Fruit fly (Drosophila melanogaster) whole organism, embryonic: Measurements from ENCODE around the gene Atg5.

Source experiments
- Blimp-1 ChIP-seq: fragments of 200-800 bp; sonication (Bioruptor generic); optimal IDR thresholded peaks from 3 replicates; lab custom pipeline; 2018; ENCODE audit warnings: missing biosample characterization, missing genetic modification characterization, mild to moderate bottlenecking, moderate library complexity, missing genetic modification reagents
- BtbVII ChIP-seq: fragments of 200-800 bp; sonication (Bioruptor generic); optimal IDR thresholded peaks from 3 replicates; lab custom pipeline; 2017; ENCODE audit warnings: missing biosample characterization, mild to moderate bottlenecking, missing genetic modification characterization
- Bteb2 ChIP-seq: fragments of 200-800 bp; sonication (Bioruptor generic); optimal IDR thresholded peaks from 2 replicates; lab custom pipeline; 2016; ENCODE audit warnings: missing biosample characterization, missing genetic modification characterization
- CG11504 ChIP-seq: fragments of 200-800 bp; sonication (Bioruptor generic); optimal IDR thresholded peaks from 3 replicates; lab custom pipeline; 2019; ENCODE audit warnings: missing biosample characterization, mild to moderate bottlenecking, missing genetic modification characterization, moderate library complexity
- CG12104 ChIP-seq: fragments of 200-800 bp; sonication (Bioruptor generic); optimal IDR thresholded peaks from 3 replicates; lab custom pipeline; 2016; ENCODE audit warnings: missing biosample characterization, missing genetic modification characterization
- CG1233 ChIP-seq: fragments of 200-800 bp; sonication (Bioruptor generic); optimal IDR thresholded peaks from 4 replicates; lab custom pipeline; 2018; ENCODE audit warnings: missing biosample characterization, mild to moderate bottlenecking, missing genetic modification characterization
- CG12744 ChIP-seq: fragments of 200-800 bp; sonication (Bioruptor generic); optimal IDR thresholded peaks from 2 replicates; lab custom pipeline; 2016; ENCODE audit warnings: missing biosample characterization, missing genetic modification characterization
- CG12769 ChIP-seq: fragments of 200-800 bp; sonication (Bioruptor generic); optimal IDR thresholded peaks from 2 replicates; lab custom pipeline; 2019; ENCODE audit warnings: missing biosample characterization, mild to moderate bottlenecking, missing genetic modification characterization, moderate library complexity
- CG13775 ChIP-seq: fragments of 200-800 bp; sonication (Bioruptor generic); optimal IDR thresholded peaks from 3 replicates; lab custom pipeline; 2017; ENCODE audit warnings: missing biosample characterization, mild to moderate bottlenecking, missing genetic modification characterization
- CG15696 ChIP-seq: fragments of 200-800 bp; sonication (Bioruptor generic); optimal IDR thresholded peaks from 2 replicates; lab custom pipeline; 2019; ENCODE audit warnings: missing biosample characterization, mild to moderate bottlenecking, missing genetic modification characterization, moderate library complexity
- CG1603 ChIP-seq: fragments of 200-800 bp; sonication (Bioruptor generic); optimal IDR thresholded peaks from 2 replicates; lab custom pipeline; 2019; ENCODE audit warnings: missing biosample characterization, mild to moderate bottlenecking, missing genetic modification characterization, moderate library complexity
- CG16813 ChIP-seq: fragments of 200-800 bp; sonication (Bioruptor generic); IDR thresholded peaks from 3 replicates; pipeline ENCODE4 v1.3.6; 2022; ENCODE audit warnings: missing biosample characterization, missing genetic modification characterization; ENCODE audit not compliant: partially characterized antibody
- CG17328 ChIP-seq: fragments of 200-800 bp; sonication (Bioruptor generic); IDR thresholded peaks from 2 replicates; pipeline ENCODE4 v1.3.6; 2022; ENCODE audit warnings: missing biosample characterization, missing genetic modification characterization
- CG18764 ChIP-seq: fragments of 200-800 bp; sonication (Bioruptor generic); optimal IDR thresholded peaks from 3 replicates; lab custom pipeline; 2016; ENCODE audit warnings: missing biosample characterization, missing genetic modification characterization
- CG30403 ChIP-seq: fragments of 200-800 bp; sonication (Bioruptor generic); optimal IDR thresholded peaks from 3 replicates; lab custom pipeline; 2016; ENCODE audit warnings: missing biosample characterization, missing genetic modification characterization
- CG32772 ChIP-seq: fragments of 200-800 bp; sonication (Bioruptor generic); IDR thresholded peaks from 2 replicates; pipeline ENCODE4 v1.3.6; 2022; ENCODE audit warnings: missing biosample characterization, missing genetic modification characterization
- CG8281 ChIP-seq: fragments of 200-800 bp; sonication (Bioruptor generic); optimal IDR thresholded peaks from 2 replicates; lab custom pipeline; 2018; ENCODE audit warnings: missing biosample characterization, mild to moderate bottlenecking, missing genetic modification characterization, moderate library complexity
- CG9817 ChIP-seq: fragments of 200-800 bp; sonication (Bioruptor generic); optimal IDR thresholded peaks from 2 replicates; lab custom pipeline; 2018; ENCODE audit warnings: missing biosample characterization, mild to moderate bottlenecking, missing genetic modification characterization, moderate library complexity
- Chrac-16 ChIP-seq: fragments of 200-800 bp; sonication (Bioruptor generic); optimal IDR thresholded peaks from 3 replicates; lab custom pipeline; 2016; ENCODE audit warnings: missing biosample characterization, missing genetic modification characterization
- D ChIP-seq, 2 experiments: fragments of 200-800 bp in 1 of 2; fragments of >200 bp in 1 of 2; sonication (Bioruptor generic) in 1 of 2; optimal IDR thresholded peaks; 2 replicates in 1 of 2; 3 replicates in 1 of 2; lab custom pipeline; 2017; ENCODE audit warnings: mild to moderate bottlenecking in 1 of 2, missing biosample characterization in 1 of 2, missing genetic modification characterization in 1 of 2, missing genetic modification reagents in 1 of 2
- Deaf1 ChIP-seq: fragments of 200-800 bp; optimal IDR thresholded peaks from 3 replicates; lab custom pipeline; 2019; ENCODE audit warnings: missing biosample characterization, mild to moderate bottlenecking, missing genetic modification characterization, moderate library complexity
- Dfd ChIP-seq, 2 experiments: fragments of >200 bp; optimal IDR thresholded peaks; 2 replicates each; lab custom pipeline; 2017; ENCODE audit warnings: missing biosample characterization in 2 of 2, missing genetic modification characterization in 2 of 2
- Gug ChIP-seq: fragments of 200-800 bp; sonication (Bioruptor generic); IDR thresholded peaks from 4 replicates; pipeline ENCODE4 v1.3.6; 2022; ENCODE audit warnings: missing biosample characterization, missing genetic modification characterization
- H15 ChIP-seq: fragments of 200-800 bp; sonication (Bioruptor generic); IDR thresholded peaks from 3 replicates; pipeline ENCODE4 v1.3.6; 2022; ENCODE audit warnings: missing biosample characterization, missing genetic modification characterization
- Hr39 ChIP-seq: fragments of >200 bp; optimal IDR thresholded peaks from 2 replicates; lab custom pipeline; 2017
- Lim3 ChIP-seq: fragments of 200-800 bp; sonication (Bioruptor generic); IDR thresholded peaks from 2 replicates; pipeline ENCODE4 v1.3.6; 2022; ENCODE audit warnings: missing biosample characterization, missing genetic modification characterization
- NC2β ChIP-seq: fragments of 200-800 bp; sonication (Bioruptor generic); optimal IDR thresholded peaks from 2 replicates; lab custom pipeline; 2016; ENCODE audit warnings: missing biosample characterization, missing genetic modification characterization
- Oaz ChIP-seq: fragments of 200-800 bp; sonication (Bioruptor generic); IDR thresholded peaks from 2 replicates; pipeline ENCODE4 v1.3.6; 2022; ENCODE audit warnings: missing biosample characterization, missing genetic modification characterization
- Sry-β ChIP-seq: fragments of 200-800 bp; sonication (Bioruptor generic); optimal IDR thresholded peaks from 2 replicates; lab custom pipeline; 2018; ENCODE audit warnings: missing biosample characterization, mild to moderate bottlenecking, missing genetic modification characterization, moderate library complexity
- ab ChIP-seq: fragments of 200-800 bp; sonication (Bioruptor generic); optimal IDR thresholded peaks from 2 replicates; lab custom pipeline; 2016; ENCODE audit warnings: missing biosample characterization, missing genetic modification characterization
- btn ChIP-seq: fragments of 200-800 bp; sonication (Bioruptor generic); optimal IDR thresholded peaks from 2 replicates; lab custom pipeline; 2016; ENCODE audit warnings: missing biosample characterization, missing genetic modification characterization
- caup ChIP-seq: fragments of 200-800 bp; sonication (Bioruptor generic); optimal IDR thresholded peaks from 3 replicates; lab custom pipeline; 2017; ENCODE audit warnings: missing biosample characterization, mild to moderate bottlenecking, missing genetic modification characterization, moderate library complexity; ENCODE audit not compliant: severe bottlenecking
- cg ChIP-seq: fragments of 200-800 bp; sonication (Bioruptor generic); optimal IDR thresholded peaks from 3 replicates; lab custom pipeline; 2019; ENCODE audit warnings: missing biosample characterization, mild to moderate bottlenecking, missing genetic modification characterization, moderate library complexity
- dm ChIP-seq: fragments of 200-800 bp; sonication (Bioruptor generic); optimal IDR thresholded peaks from 3 replicates; lab custom pipeline; 2016; ENCODE audit warnings: missing biosample characterization, missing genetic modification characterization
- eyg ChIP-seq: fragments of 200-800 bp; sonication (Bioruptor generic); optimal IDR thresholded peaks from 3 replicates; lab custom pipeline; 2016; ENCODE audit warnings: missing biosample characterization, missing genetic modification characterization
- fd64A ChIP-seq: fragments of 200-800 bp; sonication (Bioruptor generic); optimal IDR thresholded peaks from 3 replicates; lab custom pipeline; 2018; ENCODE audit warnings: missing biosample characterization, mild to moderate bottlenecking, missing genetic modification characterization
- gce ChIP-seq: fragments of 200-800 bp; sonication (Bioruptor generic); IDR thresholded peaks from 3 replicates; pipeline ENCODE4 v1.3.6; 2022; ENCODE audit warnings: missing biosample characterization, missing genetic modification characterization
- ham ChIP-seq: fragments of 200-800 bp; sonication (Bioruptor generic); IDR thresholded peaks from 2 replicates; pipeline ENCODE4 v1.3.6; 2022; ENCODE audit warnings: missing biosample characterization, missing genetic modification characterization
- kah ChIP-seq: fragments of 200-800 bp; sonication (Bioruptor generic); optimal IDR thresholded peaks from 2 replicates; lab custom pipeline; 2018; ENCODE audit warnings: missing biosample characterization, mild to moderate bottlenecking, missing genetic modification characterization
- kay ChIP-seq: fragments of 200-800 bp; sonication (Bioruptor generic); optimal IDR thresholded peaks from 2 replicates; lab custom pipeline; 2016; ENCODE audit warnings: missing biosample characterization, missing genetic modification characterization
- kni ChIP-seq: fragments of 200-800 bp; sonication (Bioruptor generic); optimal IDR thresholded peaks from 3 replicates; lab custom pipeline; 2017; ENCODE audit warnings: mild to moderate bottlenecking, missing biosample characterization, missing genetic modification reagents, missing genetic modification characterization
- odd ChIP-seq: fragments of 200-800 bp; sonication (Bioruptor generic); optimal IDR thresholded peaks from 2 replicates; lab custom pipeline; 2017; ENCODE audit warnings: missing biosample characterization, mild to moderate bottlenecking, missing genetic modification characterization
- org-1 ChIP-seq: fragments of 200-800 bp; sonication (Bioruptor generic); optimal IDR thresholded peaks from 2 replicates; lab custom pipeline; 2017; ENCODE audit warnings: missing biosample characterization, missing genetic modification characterization
- pita ChIP-seq: fragments of 200-800 bp; sonication (Bioruptor generic); optimal IDR thresholded peaks from 2 replicates; lab custom pipeline; 2017; ENCODE audit warnings: missing biosample characterization, mild to moderate bottlenecking, missing genetic modification characterization
- scrt ChIP-seq: fragments of 200-800 bp; sonication (Bioruptor generic); optimal IDR thresholded peaks from 2 replicates; lab custom pipeline; 2018; ENCODE audit warnings: missing biosample characterization, mild to moderate bottlenecking, missing genetic modification characterization, moderate library complexity
- sna ChIP-seq: fragments of 200-800 bp; sonication (Bioruptor generic); IDR thresholded peaks from 2 replicates; pipeline ENCODE4 v1.3.6; 2022; ENCODE audit warnings: missing biosample characterization, missing genetic modification characterization; ENCODE audit not compliant: partially characterized antibody
- sob ChIP-seq: fragments of 200-800 bp; sonication (Bioruptor generic); IDR thresholded peaks from 2 replicates; pipeline ENCODE4 v1.3.6; 2022; ENCODE audit warnings: missing biosample characterization, missing genetic modification characterization
- tna ChIP-seq: fragments of 200-800 bp; sonication (Bioruptor generic); IDR thresholded peaks from 2 replicates; pipeline ENCODE4 v1.3.6; 2022; ENCODE audit warnings: missing biosample characterization, missing genetic modification characterization; ENCODE audit not compliant: partially characterized antibody

The Atg5 gene

dm6 chrX:7336121-7336961 lies 12.8 kb upstream of the Atg5 start (continued):
- TF ChIP-seq eyg (GFP tag; lab: Kevin White, UChicago) (peak; percentile 68), H15 (GFP tag; lab: Robert Waterston, UW) (peak; percentile 83), odd (GFP tag; lab: Kevin White, UChicago) (peak; percentile 81), fd64A (GFP tag; lab: Kevin White, UChicago) (peak; percentile 86), CG12769 (peak; percentile 92), CG1603 (tag; lab: Kevin White, UChicago) (peak; percentile 98), CG16813 (no peak), Gug (GFP tag; lab: Robert Waterston, UW) (peak; percentile 81), gce (GFP tag; lab: Robert Waterston, UW) (peak; percentile 81; the same call in 2 of the 3 replicates), caup (GFP tag; lab: Kevin White, UChicago) (peak; percentile 77), CG13775 (GFP tag; lab: Kevin White, UChicago) (peak; percentile 82), ham (GFP tag; lab: Robert Waterston, UW) (no peak), kay (GFP tag; lab: Kevin White, UChicago) (peak; percentile 81), Deaf1 (tag; lab: Kevin White, UChicago) (peak; percentile 67), CG9817 (tag; lab: Kevin White, UChicago) (peak; percentile 81), Oaz (GFP tag; lab: Robert Waterston, UW) (peak; percentile 56), Blimp-1 (GFP tag; lab: Kevin White, UChicago) (peak; percentile 92), CG8281 (peak; percentile 72), CG12744 (GFP tag; lab: Kevin White, UChicago) (peak; percentile 79), CG1233 (GFP tag; lab: Kevin White, UChicago) (peak; percentile 92), sna (GFP tag; lab: Robert Waterston, UW) (no peak), kni (GFP tag; lab: Kevin White, UChicago) (no peak), scrt (GFP tag; lab: Kevin White, UChicago) (peak; percentile 83), CG17328 (GFP tag; lab: Robert Waterston, UW) (peak; percentile 91), CG12104 (GFP tag; lab: Kevin White, UChicago) (peak; percentile 76), NC2β (GFP tag; lab: Kevin White, UChicago) (peak; percentile 94), Dfd (GFP tag; optimal IDR thresholded peaks at IDR 0.05; lab: Kevin White, UChicago) (no peak), sob (GFP tag; lab: Robert Waterston, UW) (peak; percentile 82), dm (GFP tag; lab: Kevin White, UChicago) (peak; percentile 87), btn (GFP tag; lab: Kevin White, UChicago) (peak; percentile 89), CG11504 (tag; lab: Kevin White, UChicago) (peak; percentile 94), CG30403 (GFP tag; lab: Kevin White, UChicago) (peak; percentile 90), Bteb2 (peak; percentile 66), Hr39 (lab: Kevin White, UChicago) (no peak), org-1 (GFP tag; lab: Kevin White, UChicago) (peak; percentile 89), tna (GFP tag; lab: Robert Waterston, UW) (no peak), CG15696 (tag; lab: Kevin White, UChicago) (peak; percentile 88), ab (GFP tag; lab: Kevin White, UChicago) (peak; percentile 72), pita (GFP tag; lab: Kevin White, UChicago) (no peak), kah (GFP tag; lab: Kevin White, UChicago) (peak; percentile 78), BtbVII (GFP tag; lab: Kevin White, UChicago) (peak; percentile 85), CG18764 (GFP tag; lab: Kevin White, UChicago) (peak; percentile 80), cg (GFP tag; lab: Kevin White, UChicago) (peak; percentile 88), Chrac-16 (GFP tag; lab: Kevin White, UChicago) (peak; percentile 93), Sry-β (GFP tag; lab: Kevin White, UChicago) (peak; percentile 61), Lim3 (GFP tag; lab: Robert Waterston, UW) (peak; percentile 61), D (optimal IDR thresholded peaks at IDR 0.05; lab: Kevin White, UChicago) (no peak), D (GFP tag; optimal IDR thresholded peaks at IDR 0.05; lab: Kevin White, UChicago) (peak; percentile 91), CG32772 (GFP tag; lab: Robert Waterston, UW) (peak; percentile 87)
